Fruit fly (Drosophila melanogaster): ENCODE data around the gene CG14712.

DNA sequence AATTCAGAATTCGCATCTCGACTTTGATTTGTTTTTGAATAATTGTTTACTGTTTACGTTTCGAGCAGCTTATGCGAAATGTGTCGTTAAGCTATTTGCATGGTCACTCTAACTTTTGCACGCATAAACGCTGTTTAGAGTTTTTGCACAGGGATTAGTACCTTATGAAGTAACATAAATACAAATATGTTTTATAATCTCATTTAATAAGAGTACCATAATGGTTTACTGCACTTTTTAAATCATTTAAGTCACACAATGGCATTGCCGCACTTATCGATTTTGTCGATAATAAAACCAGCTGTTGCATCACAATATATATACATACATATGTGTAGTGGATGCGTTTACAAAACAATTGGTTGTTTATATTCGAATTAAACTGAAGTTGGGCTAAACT, 2.0 kb upstream of the CG14712 start, which contains the start of the genes CG6813 and CG18764:
- TF ChIP-seq D19B (GFP tag; optimal IDR thresholded peaks at IDR 0.05) (no peak), vvl (GFP tag; IDR thresholded peaks at IDR 0.05) (no peak), wek (GFP tag; optimal IDR thresholded peaks at IDR 0.05) (no peak), CTCF (GFP tag; optimal IDR thresholded peaks at IDR 0.05) (no peak), Ets97D (GFP tag; optimal IDR thresholded peaks at IDR 0.05) (peak; percentile 7), CG8388 (GFP tag; optimal IDR thresholded peaks at IDR 0.05) (no peak), NfI (GFP tag; optimal IDR thresholded peaks at IDR 0.05) (no peak), CG15514 (GFP tag; optimal IDR thresholded peaks at IDR 0.05) (no peak), CG17359 (tag; optimal IDR thresholded peaks at IDR 0.05) (no peak), CG10654 (GFP tag; optimal IDR thresholded peaks at IDR 0.05) (no peak), ranshi (GFP tag; IDR thresholded peaks at IDR 0.05) (no peak), fru (optimal IDR thresholded peaks at IDR 0.05) (no peak), row (GFP tag; IDR thresholded peaks at IDR 0.05) (peak; percentile 35; the same call in 1 of the 3 replicates)

Measured in whole organism, embryonic.